Fruit fly (Drosophila melanogaster) whole organism, adult: Measurements from ENCODE around the gene CG9855.

Experiments used
- CG14711 ChIP-seq: fragments of 200-800 bp; sonication (Bioruptor generic); optimal IDR thresholded peaks from 2 replicates; lab custom pipeline; 2018; ENCODE audit warnings: missing biosample characterization, mild to moderate bottlenecking, missing genetic modification characterization, moderate library complexity
- ovo ChIP-seq: fragments of 200-800 bp; sonication (Bioruptor generic); optimal IDR thresholded peaks from 2 replicates; lab custom pipeline; 2016; ENCODE audit warnings: missing biosample characterization, missing genetic modification characterization
- tj ChIP-seq: fragments of 200-800 bp; sonication (Bioruptor generic); optimal IDR thresholded peaks from 3 replicates; lab custom pipeline; 2017; ENCODE audit warnings: missing biosample characterization, mild to moderate bottlenecking, missing genetic modification characterization, moderate library complexity

DNA sequence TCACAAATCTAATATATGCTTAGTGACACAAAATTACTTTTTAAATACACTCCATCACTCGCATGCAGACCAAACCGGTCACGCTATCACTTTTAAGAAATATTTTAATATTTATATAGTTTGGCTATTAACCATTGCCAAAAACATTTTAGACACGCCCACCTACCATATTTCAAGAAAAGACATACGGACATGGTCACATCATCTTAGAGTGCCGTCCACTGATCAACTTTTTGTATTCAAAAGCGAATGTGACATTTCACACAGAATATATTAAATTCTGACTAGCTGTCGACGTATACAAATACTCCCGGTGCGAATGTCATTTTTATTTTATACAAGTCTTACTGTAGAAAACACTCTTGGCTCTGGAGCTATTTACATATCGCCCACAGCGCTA is 18.5 kb upstream of the CG9855 start, which contains the start of gene CG31528:
- TF ChIP-seq ovo (no peak), tj (no peak), CG14711 (tag; lab: Kevin White, UChicago) (no peak)
